Fruit fly (Drosophila melanogaster): Measurements from ENCODE around the gene CG3402.

The CG3402 gene

dm6 chr3L:624203-624914, 28.3 kb downstream of the CG3402 start:
- TF ChIP-seq kay (GFP tag; ENCODE audit: borderline replicate concordance) (peak; percentile 2), CG11617 (GFP tag; optimal IDR thresholded peaks at IDR 0.05) (no peak)

dm6 chr3L:623556-623955, 29.1 kb downstream of the CG3402 start:
- no peak for TF ChIP-seq CG11617 (GFP tag; optimal IDR thresholded peaks at IDR 0.05)
- TF ChIP-seq tj (GFP tag; optimal IDR thresholded peaks at IDR 0.05): no peak
- no peak for TF ChIP-seq Crg-1 (GFP tag; optimal IDR thresholded peaks at IDR 0.05)
- TF ChIP-seq CG7101 (tag; optimal IDR thresholded peaks at IDR 0.05): no peak
- TF ChIP-seq CG5204 (GFP tag; optimal IDR thresholded peaks at IDR 0.05): no peak
- TF ChIP-seq cnc (optimal IDR thresholded peaks at IDR 0.05): no peak
- TF ChIP-seq CG12768 (GFP tag; optimal IDR thresholded peaks at IDR 0.05): no peak
- no peak for TF ChIP-seq ovo (GFP tag; optimal IDR thresholded peaks at IDR 0.05)

dm6 chr3L:622357-622834, 30.3 kb downstream of the CG3402 start:
- TF ChIP-seq CG7101 (tag; optimal IDR thresholded peaks at IDR 0.05): no peak
- TF ChIP-seq pad (GFP tag; optimal IDR thresholded peaks at IDR 0.05): no peak
- TF ChIP-seq cic (GFP tag; optimal IDR thresholded peaks at IDR 0.05): no peak
- no peak for TF ChIP-seq tj (GFP tag; optimal IDR thresholded peaks at IDR 0.05)
- no peak for TF ChIP-seq Clk (GFP tag; optimal IDR thresholded peaks at IDR 0.05)
- TF ChIP-seq CG11617 (GFP tag; optimal IDR thresholded peaks at IDR 0.05): no peak
- no peak for TF ChIP-seq CG7045 (GFP tag; optimal IDR thresholded peaks at IDR 0.05)
- no peak for TF ChIP-seq CG12768 (GFP tag; optimal IDR thresholded peaks at IDR 0.05)
- TF ChIP-seq CG33017 (tag; optimal IDR thresholded peaks at IDR 0.05): no peak
- TF ChIP-seq bab1 (GFP tag; optimal IDR thresholded peaks at IDR 0.05): no peak
- no peak for TF ChIP-seq Crg-1 (GFP tag; optimal IDR thresholded peaks at IDR 0.05)
- TF ChIP-seq CG5204 (GFP tag; optimal IDR thresholded peaks at IDR 0.05): no peak
- TF ChIP-seq ovo (GFP tag; optimal IDR thresholded peaks at IDR 0.05): no peak
- no peak for TF ChIP-seq cnc (optimal IDR thresholded peaks at IDR 0.05)
- TF ChIP-seq toe (GFP tag; optimal IDR thresholded peaks at IDR 0.05): no peak
- no peak for TF ChIP-seq kay (GFP tag; ENCODE audit: borderline replicate concordance)
- no peak for TF ChIP-seq Mnt (GFP tag; optimal IDR thresholded peaks at IDR 0.05)
- no peak for TF ChIP-seq CG1620 (GFP tag; optimal IDR thresholded peaks at IDR 0.05)
- TF ChIP-seq CG14711 (tag; optimal IDR thresholded peaks at IDR 0.05): no peak
- TF ChIP-seq Hr96 (GFP tag; optimal IDR thresholded peaks at IDR 0.05): no peak

- TF ChIP-seq Mnt (GFP tag; optimal IDR thresholded peaks at IDR 0.05): no peak
Observed at dm6 chr3L:621097-621967, 31.3 kb downstream of the CG3402 start.

dm6 chr3L:619427-620308, 33.0 kb downstream of the CG3402 start:
- no peak for TF ChIP-seq CG5204 (GFP tag; optimal IDR thresholded peaks at IDR 0.05)
- TF ChIP-seq CG12768 (GFP tag; optimal IDR thresholded peaks at IDR 0.05): no peak
- no peak for TF ChIP-seq Crg-1 (GFP tag; optimal IDR thresholded peaks at IDR 0.05)
- TF ChIP-seq pad (GFP tag; optimal IDR thresholded peaks at IDR 0.05): no peak
- TF ChIP-seq CG7101 (tag; optimal IDR thresholded peaks at IDR 0.05): no peak
- TF ChIP-seq kay (GFP tag; ENCODE audit: borderline replicate concordance): no peak
- TF ChIP-seq CG1620 (GFP tag; optimal IDR thresholded peaks at IDR 0.05): no peak
- no peak for TF ChIP-seq toe (GFP tag; optimal IDR thresholded peaks at IDR 0.05)

- TF ChIP-seq ovo (GFP tag; optimal IDR thresholded peaks at IDR 0.05): no peak
- no peak for TF ChIP-seq cnc (optimal IDR thresholded peaks at IDR 0.05)
- no peak for TF ChIP-seq CG11617 (GFP tag; optimal IDR thresholded peaks at IDR 0.05)
- TF ChIP-seq pad (GFP tag; optimal IDR thresholded peaks at IDR 0.05): no peak
- no peak for TF ChIP-seq CG5204 (GFP tag; optimal IDR thresholded peaks at IDR 0.05)
- TF ChIP-seq CG7101 (tag; optimal IDR thresholded peaks at IDR 0.05): no peak
- TF ChIP-seq CG12768 (GFP tag; optimal IDR thresholded peaks at IDR 0.05): no peak
- no peak for TF ChIP-seq CG33017 (tag; optimal IDR thresholded peaks at IDR 0.05)
- no peak for TF ChIP-seq CG14711 (tag; optimal IDR thresholded peaks at IDR 0.05)
- no peak for TF ChIP-seq Crg-1 (GFP tag; optimal IDR thresholded peaks at IDR 0.05)
- no peak for TF ChIP-seq Clk (GFP tag; optimal IDR thresholded peaks at IDR 0.05)
- no peak for TF ChIP-seq kay (GFP tag; ENCODE audit: borderline replicate concordance)
- no peak for TF ChIP-seq bab1 (GFP tag; optimal IDR thresholded peaks at IDR 0.05)
- TF ChIP-seq cic (GFP tag; optimal IDR thresholded peaks at IDR 0.05): no peak
- no peak for TF ChIP-seq toe (GFP tag; optimal IDR thresholded peaks at IDR 0.05)
- no peak for TF ChIP-seq Mnt (GFP tag; optimal IDR thresholded peaks at IDR 0.05)
- TF ChIP-seq CG1620 (GFP tag; optimal IDR thresholded peaks at IDR 0.05): no peak
- no peak for TF ChIP-seq tj (GFP tag; optimal IDR thresholded peaks at IDR 0.05)
- TF ChIP-seq Hr96 (GFP tag; optimal IDR thresholded peaks at IDR 0.05): no peak
- TF ChIP-seq CG7045 (GFP tag; optimal IDR thresholded peaks at IDR 0.05): no peak
Observed at dm6 chr3L:618347-619272, 34.1 kb downstream of the CG3402 start.

Measured in whole organism, adult.